Worm (Caenorhabditis elegans) whole organism, L4 larva: Measurements from ENCODE around the gene T26A5.2.

ENCODE experiments used
- F26F4.8 ChIP-seq: fragments of 200-800 bp; sonication (Bioruptor generic); conservative IDR thresholded peaks from 2 replicates; pipeline ENCODE4 v1.3.6; 2022; ENCODE audit warnings: missing genetic modification characterization, missing compliant biosample characterization
- F37D6.2 ChIP-seq: sonication (generic microtip); optimal IDR thresholded peaks from 2 replicates; lab custom pipeline; 2016; ENCODE audit warnings: mild to moderate bottlenecking, missing genetic modification characterization, missing compliant biosample characterization
- F44E2.7 ChIP-seq: fragments of 200-800 bp; sonication (Bioruptor generic); IDR thresholded peaks from 2 replicates; pipeline ENCODE4 v2.1.2; 2022; ENCODE audit warnings: missing genetic modification characterization, missing compliant biosample characterization
- T26A8.4 ChIP-seq: fragments of 200-800 bp; sonication (Bioruptor generic); IDR thresholded peaks from 2 replicates; pipeline ENCODE4 v1.3.6; 2022; ENCODE audit warnings: missing genetic modification characterization, missing compliant biosample characterization
- Y105C5A.15 ChIP-seq: fragments of 200-800 bp; sonication (Bioruptor generic); IDR thresholded peaks from 2 replicates; pipeline ENCODE4 v1.3.6; 2022; ENCODE audit warnings: missing genetic modification characterization, missing compliant biosample characterization
- Y48G9A.11 ChIP-seq: fragments of 200-800 bp; sonication (Bioruptor generic); IDR thresholded peaks from 2 replicates; pipeline ENCODE4 v1.3.6; 2022; ENCODE audit warnings: missing genetic modification reagents, missing genetic modification characterization, missing compliant biosample characterization
- arid-1 ChIP-seq: fragments of 200-800 bp; sonication (Bioruptor generic); conservative IDR thresholded peaks from 2 replicates; pipeline ENCODE4 v1.3.6; 2022; ENCODE audit warnings: missing genetic modification reagents, missing genetic modification characterization, missing compliant biosample characterization
- ceh-44 ChIP-seq: fragments of 200-800 bp; sonication (Bioruptor generic); IDR thresholded peaks from 2 replicates; pipeline ENCODE4 v1.3.6; 2022; ENCODE audit warnings: missing genetic modification reagents, missing genetic modification characterization, missing compliant biosample characterization
- ceh-62 ChIP-seq: sonication (generic microtip); optimal IDR thresholded peaks from 2 replicates; lab custom pipeline; 2017; ENCODE audit warnings: missing biosample characterization, missing genetic modification characterization
- ces-1 ChIP-seq: fragments of 150-350 bp; sonication (generic microtip); optimal IDR thresholded peaks from 4 replicates; lab custom pipeline; 2014; ENCODE audit warnings: missing biosample characterization, missing genetic modification reagents, missing genetic modification characterization
- cey-2 ChIP-seq: sonication (generic microtip); optimal IDR thresholded peaks from 3 replicates; lab custom pipeline; 2017; ENCODE audit warnings: missing genetic modification characterization, mild to moderate bottlenecking, missing compliant biosample characterization, antibody characterized with exemption, borderline replicate concordance; ENCODE audit not compliant: insufficient read depth
- daf-12 ChIP-seq: fragments of 150-350 bp; optimal IDR thresholded peaks from 2 replicates; lab custom pipeline; 2014; ENCODE audit warnings: missing biosample characterization, missing genetic modification reagents, missing genetic modification characterization
- daf-19 ChIP-seq: fragments of 200-800 bp; sonication (Bioruptor generic); conservative IDR thresholded peaks from 2 replicates; pipeline ENCODE4 v1.3.6; 2022; ENCODE audit warnings: missing genetic modification characterization, missing compliant biosample characterization
- daf-8 ChIP-seq: fragments of 200-800 bp; sonication (Bioruptor generic); IDR thresholded peaks from 2 replicates; pipeline ENCODE4 v1.3.6; 2022; ENCODE audit warnings: missing genetic modification characterization, missing compliant biosample characterization
- dmd-9 ChIP-seq: fragments of 200-800 bp; sonication (Bioruptor generic); IDR thresholded peaks from 2 replicates; pipeline ENCODE4 v1.3.6; 2022; ENCODE audit warnings: missing genetic modification reagents, missing genetic modification characterization, missing compliant biosample characterization
- duxl-1 ChIP-seq: sonication (generic microtip); optimal IDR thresholded peaks from 2 replicates; lab custom pipeline; 2016; ENCODE audit warnings: mild to moderate bottlenecking, missing genetic modification characterization, moderate library complexity, missing compliant biosample characterization; ENCODE audit not compliant: poor library complexity
- dve-1 ChIP-seq: sonication (generic microtip); optimal IDR thresholded peaks from 2 replicates; lab custom pipeline; 2017; ENCODE audit warnings: antibody characterized with exemption, mild to moderate bottlenecking, missing genetic modification characterization, missing compliant biosample characterization; ENCODE audit not compliant: insufficient read depth
- hmg-1.1 ChIP-seq: fragments of 200-800 bp; sonication (Bioruptor generic); IDR thresholded peaks from 2 replicates; pipeline ENCODE4 v1.3.6; 2022; ENCODE audit warnings: missing genetic modification reagents, missing genetic modification characterization, missing compliant biosample characterization
- jun-1 ChIP-seq: fragments of 150-350 bp; optimal IDR thresholded peaks from 2 replicates; lab custom pipeline; 2014; ENCODE audit warnings: missing biosample characterization, missing genetic modification reagents, missing genetic modification characterization
- lim-7 ChIP-seq: fragments of 200-800 bp; sonication (Bioruptor generic); IDR thresholded peaks from 2 replicates; pipeline ENCODE4 v1.3.6; 2022; ENCODE audit warnings: missing genetic modification characterization, missing compliant biosample characterization
- lin-13 ChIP-seq: fragments of 150-350 bp; optimal IDR thresholded peaks from 2 replicates; lab custom pipeline; 2014; ENCODE audit warnings: missing biosample characterization, missing genetic modification reagents, missing genetic modification characterization
- lir-3 ChIP-seq: sonication (generic microtip); optimal IDR thresholded peaks from 2 replicates; lab custom pipeline; 2016; ENCODE audit warnings: mild to moderate bottlenecking, missing genetic modification characterization, missing compliant biosample characterization
- madf-5 ChIP-seq, 2 experiments: fragments of 200-800 bp; sonication (Bioruptor generic); IDR thresholded peaks; 2 replicates each; pipeline ENCODE4 v1.3.6; 2022; ENCODE audit warnings: missing compliant biosample characterization in 2 of 2, missing genetic modification characterization in 2 of 2
- mdl-1 ChIP-seq, 2 experiments: fragments of 150-350 bp in 1 of 2; sonication (generic microtip) in 1 of 2; optimal IDR thresholded peaks; 2 replicates each; lab custom pipeline; 2014 to 2017; ENCODE audit warnings: missing biosample characterization in 2 of 2, missing genetic modification characterization in 2 of 2
- mes-2 ChIP-seq: sonication (generic microtip); optimal IDR thresholded peaks from 2 replicates; lab custom pipeline; 2016; ENCODE audit warnings: missing genotype, mild to moderate bottlenecking, missing genetic modification characterization, missing compliant biosample characterization; ENCODE audit not compliant: poor library complexity, severe bottlenecking
- mxl-3 ChIP-seq: fragments of 200-800 bp; sonication (Bioruptor generic); optimal IDR thresholded peaks from 2 replicates; lab custom pipeline; 2018; ENCODE audit warnings: mild to moderate bottlenecking, missing genetic modification characterization, missing compliant biosample characterization
- nhr-102 ChIP-seq: sonication (generic microtip); optimal IDR thresholded peaks from 2 replicates; lab custom pipeline; 2016; ENCODE audit warnings: mild to moderate bottlenecking, missing genetic modification characterization, moderate library complexity, missing compliant biosample characterization
- nhr-77 ChIP-seq: fragments of 150-350 bp; optimal IDR thresholded peaks from 2 replicates; lab custom pipeline; 2014; ENCODE audit warnings: missing biosample characterization, missing genetic modification characterization
- pha-4 ChIP-seq, 2 experiments: fragments of 150-350 bp in 1 of 2; fragments of 200-800 bp in 1 of 2; sonication (Bioruptor generic) in 1 of 2; IDR thresholded peaks in 1 of 2; optimal IDR thresholded peaks in 1 of 2; 2 replicates each; pipeline versions ENCODE4 v1.3.6 to Lab custom; 2014 to 2022; ENCODE audit warnings: missing genetic modification characterization in 2 of 2, missing genetic modification reagents in 2 of 2, missing biosample characterization in 1 of 2, missing compliant biosample characterization in 1 of 2
- sdz-12 ChIP-seq: fragments of 200-800 bp; sonication (Bioruptor generic); optimal IDR thresholded peaks from 2 replicates; lab custom pipeline; 2018; ENCODE audit warnings: mild to moderate bottlenecking, missing genetic modification characterization, missing compliant biosample characterization
- set-16 ChIP-seq: fragments of 200-800 bp; sonication (Bioruptor generic); IDR thresholded peaks from 2 replicates; pipeline ENCODE4 v1.3.6; 2022; ENCODE audit warnings: missing genetic modification reagents, missing genetic modification characterization, missing compliant biosample characterization
- snpc-4 ChIP-seq: fragments of 150-350 bp; optimal IDR thresholded peaks from 2 replicates; lab custom pipeline; 2014; ENCODE audit warnings: missing biosample characterization, missing genetic modification characterization
- spr-1 ChIP-seq: sonication (generic microtip); optimal IDR thresholded peaks from 2 replicates; lab custom pipeline; 2016; ENCODE audit warnings: mild to moderate bottlenecking, missing genetic modification characterization, missing compliant biosample characterization
- tag-97 ChIP-seq: fragments of 200-800 bp; sonication (Bioruptor generic); IDR thresholded peaks from 2 replicates; pipeline ENCODE4 v1.3.6; 2022; ENCODE audit warnings: missing genetic modification characterization, missing compliant biosample characterization
- tra-1 ChIP-seq: fragments of 200-800 bp; sonication (Bioruptor generic); IDR thresholded peaks from 2 replicates; pipeline ENCODE4 v1.3.6; 2022; ENCODE audit warnings: missing genetic modification reagents, missing genetic modification characterization, missing compliant biosample characterization

T26A5.2 gene

DNA sequence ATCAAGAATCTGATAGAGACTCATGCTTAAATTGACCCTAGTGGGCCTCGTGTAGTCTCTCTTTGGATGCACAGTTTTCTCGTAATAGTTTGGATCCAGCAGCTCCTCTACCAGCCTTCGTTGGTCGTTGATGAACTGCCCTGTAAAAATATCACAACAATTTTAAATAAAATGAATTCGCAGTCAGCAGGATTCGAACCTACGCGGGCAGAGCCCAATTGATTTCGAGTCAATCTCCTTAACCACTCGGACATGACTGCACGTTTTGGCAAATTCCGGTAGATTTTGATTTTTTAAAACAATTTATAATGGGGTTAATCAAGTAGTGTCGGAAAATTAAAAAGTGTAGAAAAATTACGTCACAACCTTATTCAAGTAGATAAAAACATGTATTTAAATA, 46.7 kb downstream of the T26A5.2 start:
- 0 out of 2 replicates have a peak, but pooled peaks have one; percentile 54 for TF ChIP-seq lim-7 (GFP tag; lab: Robert Waterston, UW)
- peak; percentile 61; the same call in 1 of the 2 replicates for TF ChIP-seq F44E2.7 (GFP tag; lab: Robert Waterston, UW)
- 0 out of 2 replicates have a peak, but pooled peaks have one; percentile 8 for TF ChIP-seq F26F4.8

DNA sequence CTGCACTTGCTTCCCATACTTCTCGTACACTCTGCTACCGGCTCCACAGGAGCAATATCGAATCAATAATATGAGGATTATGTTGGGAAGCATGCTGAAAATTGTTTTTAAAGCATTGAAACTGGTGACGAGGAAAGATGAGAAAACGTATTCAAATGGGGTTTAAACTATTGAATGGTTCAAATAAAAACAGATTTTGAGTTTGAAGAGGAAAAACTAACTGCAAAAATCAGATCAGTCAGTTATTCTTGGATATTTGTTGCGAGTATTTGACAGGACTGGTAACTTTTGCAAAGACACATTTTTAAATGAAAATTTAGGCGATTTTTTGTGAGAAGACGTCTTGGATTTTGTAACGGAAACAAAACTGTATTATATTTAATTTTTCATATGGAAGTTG, 47.6 kb downstream of the T26A5.2 start, which contains the start of gene acr-5:
acr-5 (minus strand) TSS at position 101 of the 400 bp plus-strand sequence.
- TF ChIP-seq hmg-1.1 (GFP tag; lab: Robert Waterston, UW) (no peak), T26A8.4 (GFP tag; lab: Robert Waterston, UW) (no peak), lir-3 (tag; lab: Kevin White, UChicago) (no peak), jun-1 (no peak), mxl-3 (GFP tag; lab: Kevin White, UChicago) (no peak), daf-12 (tag; lab: Kevin White, UChicago) (no peak), mdl-1 (tag; optimal IDR thresholded peaks at IDR 0.05; lab: Kevin White, UChicago) (no peak), dve-1 (tag; lab: Kevin White, UChicago) (no peak), tag-97 (GFP tag; lab: Robert Waterston, UW) (no peak), cey-2 (tag; lab: Kevin White, UChicago) (no peak), daf-19 (GFP tag; lab: Robert Waterston, UW) (no peak), F37D6.2 (no peak), Y105C5A.15 (GFP tag; lab: Robert Waterston, UW) (no peak), madf-5 (GFP tag; IDR thresholded peaks at IDR 0.05; lab: Robert Waterston, UW) (no peak), pha-4 (GFP tag; IDR thresholded peaks at IDR 0.05; lab: Robert Waterston, UW) (no peak), pha-4 (tag; optimal IDR thresholded peaks at IDR 0.05; lab: Kevin White, UChicago) (no peak), sdz-12 (GFP tag; lab: Kevin White, UChicago) (no peak), Y48G9A.11 (no peak), lin-13 (no peak), duxl-1 (tag; lab: Kevin White, UChicago) (no peak)

DNA sequence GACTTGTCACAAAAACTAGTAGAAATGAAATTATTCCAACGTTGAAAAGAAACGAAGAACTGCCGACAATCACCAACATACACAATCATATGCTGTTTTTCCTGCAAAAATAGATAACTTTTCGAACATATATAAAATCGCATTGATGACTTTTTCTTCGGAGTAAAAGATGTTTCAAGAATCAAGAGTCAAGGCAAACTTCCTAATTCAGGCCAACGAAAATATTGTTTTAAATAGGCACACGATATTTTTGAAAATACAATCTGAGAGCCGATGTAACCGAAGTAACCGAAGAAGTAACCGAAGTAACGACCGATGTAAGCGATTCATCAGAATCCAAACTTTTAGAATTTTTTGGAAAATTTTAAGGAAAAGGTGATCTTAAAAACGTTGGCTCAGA, 52.8 kb downstream of the T26A5.2 start, which contains the start of gene C09E7.10:
C09E7.10 (minus strand) TSS at position 101 of the 400 bp plus-strand sequence.
- TF ChIP-seq F26F4.8 (no peak), ceh-44 (GFP tag; lab: Robert Waterston, UW) (no peak), ces-1 (no peak), daf-12 (tag; lab: Kevin White, UChicago) (no peak), mes-2 (tag; lab: Kevin White, UChicago) (no peak), snpc-4 (tag; lab: Kevin White, UChicago) (no peak), daf-8 (GFP tag; lab: Robert Waterston, UW) (no peak), tra-1 (GFP tag; lab: Robert Waterston, UW) (no peak), nhr-77 (tag; lab: Kevin White, UChicago) (no peak), arid-1 (GFP tag; lab: Robert Waterston, UW) (no peak), daf-19 (GFP tag; lab: Robert Waterston, UW) (no peak), lir-3 (tag; lab: Kevin White, UChicago) (no peak), ceh-62 (tag; lab: Kevin White, UChicago) (no peak), nhr-102 (no peak), dmd-9 (GFP tag; lab: Robert Waterston, UW) (no peak), spr-1 (tag; lab: Kevin White, UChicago) (no peak), set-16 (GFP tag; lab: Robert Waterston, UW) (no peak)
